Fruit fly (Drosophila melanogaster) whole organism, embryonic: Measurements from ENCODE around the gene CG34134.

Experiments used
- Ada2b ChIP-seq: fragments of 200-800 bp; sonication (Bioruptor generic); IDR thresholded peaks from 2 replicates; pipeline ENCODE4 v1.3.6; 2022; ENCODE audit warnings: missing biosample characterization, missing genetic modification characterization
- Atf-2 ChIP-seq: fragments of 200-800 bp; sonication (Bioruptor generic); optimal IDR thresholded peaks from 2 replicates; lab custom pipeline; 2016; ENCODE audit warnings: missing biosample characterization, missing genetic modification characterization
- CG10565 ChIP-seq: fragments of 200-800 bp; sonication (Bioruptor generic); optimal IDR thresholded peaks from 3 replicates; lab custom pipeline; 2016; ENCODE audit warnings: missing biosample characterization, mild to moderate bottlenecking, missing genetic modification characterization
- CG11696 ChIP-seq: fragments of 200-800 bp; sonication (Bioruptor generic); IDR thresholded peaks from 2 replicates; pipeline ENCODE4 v1.3.6; 2022; ENCODE audit warnings: missing biosample characterization, missing genetic modification characterization
- CG1233 ChIP-seq: fragments of 200-800 bp; sonication (Bioruptor generic); optimal IDR thresholded peaks from 4 replicates; lab custom pipeline; 2018; ENCODE audit warnings: missing biosample characterization, mild to moderate bottlenecking, missing genetic modification characterization
- CG12391 ChIP-seq: fragments of 200-800 bp; sonication (Bioruptor generic); optimal IDR thresholded peaks from 3 replicates; lab custom pipeline; 2018; ENCODE audit warnings: missing biosample characterization, mild to moderate bottlenecking, missing genetic modification characterization, moderate library complexity
- CG12744 ChIP-seq: fragments of 200-800 bp; sonication (Bioruptor generic); optimal IDR thresholded peaks from 2 replicates; lab custom pipeline; 2016; ENCODE audit warnings: missing biosample characterization, missing genetic modification characterization
- CG13287 ChIP-seq: fragments of 200-800 bp; sonication (Bioruptor generic); IDR thresholded peaks from 2 replicates; pipeline ENCODE4 v1.3.6; 2022; ENCODE audit warnings: missing biosample characterization, missing genetic modification characterization; ENCODE audit not compliant: partially characterized antibody
- CG13424 ChIP-seq: fragments of 200-800 bp; sonication (Bioruptor generic); optimal IDR thresholded peaks from 2 replicates; lab custom pipeline; 2019; ENCODE audit warnings: missing biosample characterization, mild to moderate bottlenecking, missing genetic modification characterization, moderate library complexity
- CG13624 ChIP-seq: fragments of 200-800 bp; sonication (Bioruptor generic); optimal IDR thresholded peaks from 2 replicates; lab custom pipeline; 2016; ENCODE audit warnings: missing biosample characterization, missing genetic modification characterization
- CG13775 ChIP-seq: fragments of 200-800 bp; sonication (Bioruptor generic); optimal IDR thresholded peaks from 3 replicates; lab custom pipeline; 2017; ENCODE audit warnings: missing biosample characterization, mild to moderate bottlenecking, missing genetic modification characterization
- CG1602 ChIP-seq: fragments of 200-800 bp; sonication (Bioruptor generic); optimal IDR thresholded peaks from 3 replicates; lab custom pipeline; 2016; ENCODE audit warnings: missing biosample characterization, missing genetic modification characterization
- CG3065 ChIP-seq: fragments of 200-800 bp; sonication (Bioruptor generic); optimal IDR thresholded peaks from 2 replicates; lab custom pipeline; 2016; ENCODE audit warnings: missing biosample characterization, missing genetic modification characterization
- CG32772 ChIP-seq: fragments of 200-800 bp; sonication (Bioruptor generic); IDR thresholded peaks from 2 replicates; pipeline ENCODE4 v1.3.6; 2022; ENCODE audit warnings: missing biosample characterization, missing genetic modification characterization
- CG34376 ChIP-seq: fragments of 200-800 bp; sonication (Bioruptor generic); optimal IDR thresholded peaks from 2 replicates; lab custom pipeline; 2018; ENCODE audit warnings: missing biosample characterization, mild to moderate bottlenecking, missing genetic modification characterization
- CG3838 ChIP-seq: fragments of 200-800 bp; sonication (Bioruptor generic); optimal IDR thresholded peaks from 3 replicates; lab custom pipeline; 2016; ENCODE audit warnings: missing biosample characterization, missing genetic modification characterization
- CG42726 ChIP-seq: fragments of 200-800 bp; sonication (Bioruptor generic); IDR thresholded peaks from 2 replicates; pipeline ENCODE4 v1.3.6; 2022; ENCODE audit warnings: missing biosample characterization, missing genetic modification characterization; ENCODE audit not compliant: partially characterized antibody
- CG6272 ChIP-seq: fragments of 200-800 bp; sonication (Bioruptor generic); IDR thresholded peaks from 2 replicates; pipeline ENCODE4 v1.3.6; 2022; ENCODE audit warnings: missing biosample characterization, missing genetic modification characterization
- CG6654 ChIP-seq: fragments of 200-800 bp; sonication (Bioruptor generic); optimal IDR thresholded peaks from 2 replicates; lab custom pipeline; 2017; ENCODE audit warnings: missing biosample characterization, mild to moderate bottlenecking, missing genetic modification characterization
- CG6791 ChIP-seq: fragments of 200-800 bp; sonication (Bioruptor generic); IDR thresholded peaks from 3 replicates; pipeline ENCODE4 v1.3.6; 2022; ENCODE audit warnings: missing biosample characterization, missing genetic modification characterization; ENCODE audit not compliant: partially characterized antibody
- CG6813 ChIP-seq: fragments of 200-800 bp; sonication (Bioruptor generic); optimal IDR thresholded peaks from 2 replicates; lab custom pipeline; 2017; ENCODE audit warnings: missing biosample characterization, missing genetic modification characterization, mild to moderate bottlenecking, moderate library complexity, missing genetic modification reagents
- CG7556 ChIP-seq: fragments of 200-800 bp; sonication (Bioruptor generic); optimal IDR thresholded peaks from 2 replicates; lab custom pipeline; 2017; ENCODE audit warnings: missing biosample characterization, mild to moderate bottlenecking, missing genetic modification characterization
- CG9609 ChIP-seq: fragments of 200-800 bp; sonication (Bioruptor generic); optimal IDR thresholded peaks from 3 replicates; lab custom pipeline; 2016; ENCODE audit warnings: missing biosample characterization, missing genetic modification characterization
- CG9876 ChIP-seq: fragments of 200-800 bp; sonication (Bioruptor generic); optimal IDR thresholded peaks from 2 replicates; lab custom pipeline; 2016; ENCODE audit warnings: missing biosample characterization, missing genetic modification characterization
- Camta ChIP-seq: fragments of 200-800 bp; sonication (Bioruptor generic); optimal IDR thresholded peaks from 2 replicates; lab custom pipeline; 2016; ENCODE audit warnings: missing biosample characterization, missing genetic modification characterization
- Elba2 ChIP-seq: fragments of 200-800 bp; sonication (Bioruptor generic); optimal IDR thresholded peaks from 3 replicates; lab custom pipeline; 2016; ENCODE audit warnings: missing biosample characterization, missing genetic modification characterization
- GATAe ChIP-seq: fragments of 200-800 bp; sonication (Bioruptor generic); conservative IDR thresholded peaks from 2 replicates; pipeline ENCODE4 v1.3.6; 2022; ENCODE audit warnings: missing biosample characterization, missing genetic modification characterization
- HLHmδ ChIP-seq: fragments of 200-800 bp; sonication (Bioruptor generic); optimal IDR thresholded peaks from 2 replicates; lab custom pipeline; 2018; ENCODE audit warnings: missing biosample characterization, mild to moderate bottlenecking, missing genetic modification characterization, moderate library complexity
- Nf-YC ChIP-seq: fragments of 200-800 bp; optimal IDR thresholded peaks from 3 replicates; lab custom pipeline; 2019; ENCODE audit warnings: missing biosample characterization, mild to moderate bottlenecking, missing genetic modification characterization, moderate library complexity
- Rfx ChIP-seq: fragments of 200-800 bp; sonication (Bioruptor generic); IDR thresholded peaks from 2 replicates; pipeline ENCODE4 v1.3.6; 2022; ENCODE audit warnings: missing biosample characterization, missing genetic modification characterization
- Rx ChIP-seq: fragments of 200-800 bp; sonication (Bioruptor generic); IDR thresholded peaks from 2 replicates; pipeline ENCODE4 v1.3.6; 2022; ENCODE audit warnings: missing biosample characterization, missing genetic modification characterization
- Sox100B ChIP-seq: fragments of 200-800 bp; sonication (Bioruptor generic); optimal IDR thresholded peaks from 3 replicates; lab custom pipeline; 2018; ENCODE audit warnings: missing biosample characterization, mild to moderate bottlenecking, missing genetic modification characterization
- Taf1 ChIP-seq: fragments of 200-800 bp; sonication (Bioruptor generic); IDR thresholded peaks from 2 replicates; pipeline ENCODE4 v1.3.6; 2022; ENCODE audit warnings: missing biosample characterization, missing genetic modification characterization
- aop ChIP-seq: fragments of 200-800 bp; sonication (Bioruptor generic); IDR thresholded peaks from 2 replicates; pipeline ENCODE4 v1.3.6; 2022; ENCODE audit warnings: missing biosample characterization, missing genetic modification characterization
- ase ChIP-seq: fragments of 200-800 bp; sonication (Bioruptor generic); IDR thresholded peaks from 3 replicates; pipeline ENCODE4 v1.3.6; 2022; ENCODE audit warnings: missing biosample characterization, missing genetic modification characterization
- ato ChIP-seq: fragments of 200-800 bp; sonication (Bioruptor generic); IDR thresholded peaks from 2 replicates; pipeline ENCODE4 v1.3.6; 2022; ENCODE audit warnings: missing biosample characterization, missing genetic modification characterization; ENCODE audit not compliant: partially characterized antibody
- cg ChIP-seq: fragments of 200-800 bp; sonication (Bioruptor generic); optimal IDR thresholded peaks from 3 replicates; lab custom pipeline; 2019; ENCODE audit warnings: missing biosample characterization, mild to moderate bottlenecking, missing genetic modification characterization, moderate library complexity
- dmrt11E ChIP-seq: fragments of 200-800 bp; sonication (Bioruptor generic); optimal IDR thresholded peaks from 3 replicates; lab custom pipeline; 2018; ENCODE audit warnings: missing biosample characterization, mild to moderate bottlenecking, missing genetic modification characterization, moderate library complexity
- fd64A ChIP-seq: fragments of 200-800 bp; sonication (Bioruptor generic); optimal IDR thresholded peaks from 3 replicates; lab custom pipeline; 2018; ENCODE audit warnings: missing biosample characterization, mild to moderate bottlenecking, missing genetic modification characterization
- ftz-f1 ChIP-seq: fragments of 200-800 bp; sonication (Bioruptor generic); optimal IDR thresholded peaks from 2 replicates; lab custom pipeline; 2016; ENCODE audit warnings: missing biosample characterization, missing genetic modification characterization
- fu2 ChIP-seq: fragments of 200-800 bp; sonication (Bioruptor generic); optimal IDR thresholded peaks from 2 replicates; lab custom pipeline; 2016; ENCODE audit warnings: missing biosample characterization, missing genetic modification characterization
- h ChIP-seq: fragments of >200 bp; optimal IDR thresholded peaks from 2 replicates; lab custom pipeline; 2017
- jigr1 ChIP-seq: fragments of 200-800 bp; sonication (Bioruptor generic); IDR thresholded peaks from 3 replicates; pipeline ENCODE4 v1.3.6; 2022; ENCODE audit warnings: missing biosample characterization, missing genetic modification characterization
- knrl ChIP-seq: fragments of 200-800 bp; sonication (Bioruptor generic); IDR thresholded peaks from 3 replicates; pipeline ENCODE4 v1.3.6; 2022; ENCODE audit warnings: missing biosample characterization, missing genetic modification characterization; ENCODE audit not compliant: partially characterized antibody
- otp ChIP-seq: fragments of 200-800 bp; sonication (Bioruptor generic); IDR thresholded peaks from 3 replicates; pipeline ENCODE4, ENCODE4 v1.3.6; 2022; ENCODE audit warnings: missing biosample characterization, missing genetic modification characterization
- peb ChIP-seq: fragments of 200-800 bp; sonication (Bioruptor generic); IDR thresholded peaks from 2 replicates; pipeline ENCODE4 v1.3.6; 2022; ENCODE audit warnings: missing biosample characterization, missing genetic modification characterization
- phol ChIP-seq: fragments of 200-800 bp; sonication (Bioruptor generic); optimal IDR thresholded peaks from 3 replicates; lab custom pipeline; 2018; ENCODE audit warnings: missing biosample characterization, mild to moderate bottlenecking, missing genetic modification characterization, moderate library complexity
- sc ChIP-seq, 3 experiments: fragments of >200 bp in 2 of 3; fragments of 200-800 bp in 1 of 3; sonication (Bioruptor generic) in 1 of 3; optimal IDR thresholded peaks; 2 replicates in 2 of 3; 3 replicates in 1 of 3; lab custom pipeline; 2017; ENCODE audit warnings: mild to moderate bottlenecking in 1 of 3, missing biosample characterization in 1 of 3, missing genetic modification characterization in 1 of 3, missing genetic modification reagents in 1 of 3
- so ChIP-seq: fragments of 200-800 bp; sonication (Bioruptor generic); IDR thresholded peaks from 3 replicates; pipeline ENCODE4 v1.3.6; 2022; ENCODE audit warnings: missing biosample characterization, missing genetic modification characterization
- unc-4 ChIP-seq: fragments of 200-800 bp; sonication (Bioruptor generic); IDR thresholded peaks from 2 replicates; pipeline ENCODE4 v1.3.6; 2022; ENCODE audit warnings: missing biosample characterization, missing genetic modification characterization; ENCODE audit not compliant: partially characterized antibody
- vvl ChIP-seq: fragments of 200-800 bp; sonication (Bioruptor generic); IDR thresholded peaks from 2 replicates; pipeline ENCODE4 v1.3.6; 2022; ENCODE audit warnings: missing biosample characterization, missing genetic modification characterization

The CG34134 gene

DNA sequence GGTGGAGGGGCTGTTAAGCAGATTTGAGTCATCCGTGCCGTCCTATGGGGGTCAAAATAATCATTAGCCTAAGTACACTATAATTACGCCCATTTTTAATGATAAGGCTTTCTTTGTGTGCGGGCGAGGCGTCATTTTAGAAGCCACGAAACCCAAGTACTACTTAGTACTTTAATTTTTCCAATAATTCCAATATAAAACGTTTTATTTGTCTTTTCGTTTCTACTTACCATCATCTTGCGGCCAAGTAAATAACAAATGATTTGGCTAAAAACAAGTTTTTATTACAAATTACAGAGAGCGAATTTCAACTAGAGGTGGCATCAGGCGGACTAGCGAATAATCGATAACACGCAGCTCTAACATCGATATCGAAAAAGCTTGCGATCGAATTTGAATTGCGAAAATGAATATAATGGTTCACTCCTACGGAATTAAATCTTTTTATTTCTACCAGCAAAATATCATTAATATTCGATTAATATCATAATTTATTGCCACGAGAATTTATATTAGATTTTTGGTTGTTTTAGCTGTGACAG lies 29.9 kb upstream of the CG34134 start, which contains the start of gene Snx6 (continued):
- TF ChIP-seq CG6813 (GFP tag; lab: Kevin White, UChicago), result no peak
- TF ChIP-seq Atf-2 (GFP tag; lab: Kevin White, UChicago), result no peak
- no peak for TF ChIP-seq CG13424 (tag; lab: Kevin White, UChicago)
- no peak for TF ChIP-seq Taf1 (GFP tag; lab: Robert Waterston, UW)
- TF ChIP-seq phol (tag; lab: Kevin White, UChicago), result peak; percentile 46
- TF ChIP-seq CG10565 (GFP tag; lab: Kevin White, UChicago), result no peak
- TF ChIP-seq CG32772 (GFP tag; lab: Robert Waterston, UW), result no peak
- TF ChIP-seq so, result no peak
- TF ChIP-seq h, result no peak
- TF ChIP-seq Nf-YC (tag; lab: Kevin White, UChicago), result no peak
- 0 out of 2 replicates have a peak, but pooled peaks have one; percentile 37 for TF ChIP-seq ato
- no peak for TF ChIP-seq cg (GFP tag; lab: Kevin White, UChicago)
- TF ChIP-seq CG1233 (GFP tag; lab: Kevin White, UChicago), result no peak
- no peak for TF ChIP-seq Rfx (GFP tag; lab: Robert Waterston, UW)
- TF ChIP-seq jigr1 (GFP tag; lab: Robert Waterston, UW), result no peak
- peak; percentile 86 for TF ChIP-seq CG13287 (GFP tag; lab: Robert Waterston, UW)
- TF ChIP-seq ftz-f1 (GFP tag; lab: Kevin White, UChicago), result no peak
- TF ChIP-seq CG6654 (GFP tag; lab: Kevin White, UChicago), result no peak
- peak; percentile 58; the same call in 2 of the 3 replicates for TF ChIP-seq CG6791 (GFP tag; lab: Robert Waterston, UW)
- TF ChIP-seq CG7556 (GFP tag; lab: Kevin White, UChicago), result no peak
- TF ChIP-seq CG3065, result no peak
- TF ChIP-seq Sox100B (GFP tag; lab: Kevin White, UChicago), result no peak
- TF ChIP-seq CG9876 (GFP tag; lab: Kevin White, UChicago), result no peak
- no peak for TF ChIP-seq Elba2 (GFP tag; lab: Kevin White, UChicago)
- no peak for TF ChIP-seq peb (GFP tag; lab: Robert Waterston, UW)
- no peak for TF ChIP-seq aop (GFP tag; lab: Robert Waterston, UW)
- no peak for TF ChIP-seq CG6272 (GFP tag; lab: Robert Waterston, UW)
- no peak for TF ChIP-seq fd64A
- TF ChIP-seq GATAe, result no peak
- no peak for TF ChIP-seq HLHmδ (GFP tag; lab: Kevin White, UChicago)
- TF ChIP-seq CG42726, result no peak
- TF ChIP-seq CG11696 (GFP tag; lab: Robert Waterston, UW), result no peak
- no peak for TF ChIP-seq sc (optimal IDR thresholded peaks at IDR 0.05; lab: Kevin White, UChicago)
- no peak for TF ChIP-seq sc (GFP tag; optimal IDR thresholded peaks at IDR 0.05; lab: Kevin White, UChicago)
- TF ChIP-seq CG34376 (GFP tag; lab: Kevin White, UChicago), result no peak
- TF ChIP-seq CG9609, result no peak
- peak; percentile 40; the same call in 1 of the 3 replicates for TF ChIP-seq knrl
- TF ChIP-seq CG13775, result no peak
- TF ChIP-seq CG1602, result no peak
- no peak for TF ChIP-seq Ada2b (GFP tag; lab: Robert Waterston, UW)
- no peak for TF ChIP-seq CG3838 (GFP tag; lab: Kevin White, UChicago)
- no peak for TF ChIP-seq dmrt11E (tag; lab: Kevin White, UChicago)
- TF ChIP-seq otp (GFP tag; lab: Robert Waterston, UW), result no peak
- TF ChIP-seq CG12391 (tag; lab: Kevin White, UChicago), result no peak
- TF ChIP-seq unc-4 (GFP tag; lab: Robert Waterston, UW), result peak; percentile 68
- TF ChIP-seq ase (GFP tag; lab: Robert Waterston, UW), result no peak
- TF ChIP-seq CG12744 (GFP tag; lab: Kevin White, UChicago), result no peak
- no peak for TF ChIP-seq fu2 (GFP tag; lab: Kevin White, UChicago)
- no peak for TF ChIP-seq CG13624
- no peak for TF ChIP-seq Camta
- TF ChIP-seq vvl (GFP tag; lab: Robert Waterston, UW), result no peak
- TF ChIP-seq Rx (GFP tag; lab: Robert Waterston, UW), result no peak
